Worm (Caenorhabditis elegans): ENCODE measurements around the gene vnut-1.

DNA sequence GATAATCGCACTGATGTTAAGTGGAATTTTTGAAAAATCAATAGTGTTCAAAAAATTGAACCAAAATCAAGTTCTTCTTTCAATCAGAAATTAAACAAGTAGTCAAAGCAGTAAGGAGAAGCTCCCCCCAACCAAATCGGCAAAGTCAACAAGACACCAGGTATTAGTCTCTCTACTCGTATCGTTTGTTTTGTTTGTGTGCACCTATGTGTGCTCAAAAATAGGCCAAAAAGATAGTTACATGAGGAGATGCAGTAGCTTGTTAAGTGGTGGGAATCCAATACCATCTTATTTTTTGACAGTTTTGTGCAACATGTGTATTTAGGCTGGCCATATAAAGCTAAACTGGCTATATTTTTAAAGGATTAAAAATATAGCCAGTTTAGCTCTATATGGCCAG, 16.6 kb downstream of the vnut-1 start, which contains the start of gene K10H10.12:
- TF ChIP-seq efl-3 (GFP tag; optimal IDR thresholded peaks at IDR 0.05), result no peak
- TF ChIP-seq nhr-77 (tag; optimal IDR thresholded peaks at IDR 0.05), result no peak
- TF ChIP-seq mep-1 (tag; optimal IDR thresholded peaks at IDR 0.05), result no peak
- TF ChIP-seq unc-130 (tag; optimal IDR thresholded peaks at IDR 0.05), result no peak
- TF ChIP-seq isw-1 (GFP tag; IDR thresholded peaks at IDR 0.05), result no peak
- no peak for TF ChIP-seq pax-3 (tag; optimal IDR thresholded peaks at IDR 0.05)
